Worm (Caenorhabditis elegans) whole organism, L1 larva: ENCODE results near the gene K02E11.5.

ENCODE experiments used
- alr-1 ChIP-seq: fragments of 200-800 bp; sonication (Bioruptor generic); optimal IDR thresholded peaks from 2 replicates; lab custom pipeline; 2018; ENCODE audit warnings: borderline replicate concordance, mild to moderate bottlenecking, missing genetic modification characterization, missing compliant biosample characterization
- fos-1 ChIP-seq: fragments of 150-350 bp; optimal IDR thresholded peaks from 2 replicates; lab custom pipeline; 2014; ENCODE audit warnings: missing biosample characterization, missing genetic modification characterization
- zip-4 ChIP-seq: fragments of 200-800 bp; sonication (Bioruptor generic); optimal IDR thresholded peaks from 2 replicates; lab custom pipeline; 2018; ENCODE audit warnings: mild to moderate bottlenecking, missing genetic modification characterization, moderate library complexity, missing compliant biosample characterization

ce11 chrV:14226373-14226772 lies 25.8 kb upstream of the K02E11.5 start, which contains the start of gene nep-21:
- TF ChIP-seq zip-4 (GFP tag; lab: Kevin White, UChicago) (no peak), fos-1 (tag; lab: Kevin White, UChicago) (no peak), alr-1 (tag; lab: Kevin White, UChicago) (no peak)
